Worm (Caenorhabditis elegans): ENCODE measurements around the gene F13A2.3.

DNA sequence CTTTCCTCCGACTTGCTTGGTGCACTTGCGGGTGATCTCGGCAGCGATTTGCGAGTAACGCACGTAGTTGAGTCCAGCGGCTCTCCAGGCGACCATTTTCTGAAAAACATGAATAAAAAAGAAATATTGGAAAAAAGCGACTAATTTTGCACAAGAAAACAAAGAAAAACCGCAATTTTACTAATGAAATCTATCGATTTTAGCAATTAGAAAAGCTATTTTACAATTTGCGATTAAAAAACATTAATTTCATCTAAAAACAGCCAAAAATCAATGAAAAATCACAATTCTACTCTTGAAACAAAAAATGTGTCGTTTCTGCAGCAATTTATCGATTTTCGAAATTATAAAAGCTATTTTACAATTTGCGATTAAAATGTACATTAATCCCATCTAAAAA is 49.8 kb downstream of the F13A2.3 start, which contains the start of gene hpo-18:
- no peak for TF ChIP-seq pha-4 (tag; optimal IDR thresholded peaks at IDR 0.05)
- TF ChIP-seq blmp-1 (tag; optimal IDR thresholded peaks at IDR 0.05): no peak
- no peak for TF ChIP-seq lsy-2 (tag; optimal IDR thresholded peaks at IDR 0.05)
- TF ChIP-seq elt-3 (tag; optimal IDR thresholded peaks at IDR 0.05): no peak
- TF ChIP-seq ham-2 (GFP tag; optimal IDR thresholded peaks at IDR 0.05): no peak
- TF ChIP-seq nhr-237 (tag; optimal IDR thresholded peaks at IDR 0.05): no peak
- no peak for TF ChIP-seq nhr-28 (tag; optimal IDR thresholded peaks at IDR 0.05)
- no peak for TF ChIP-seq unc-39 (tag; optimal IDR thresholded peaks at IDR 0.05)
- no peak for TF ChIP-seq mab-5 (tag; optimal IDR thresholded peaks at IDR 0.05)
